Fruit fly (Drosophila melanogaster): Measurements from ENCODE around the gene Ref1.

The Ref1 gene

dm6 chr3R:7086377-7087200, 6.4 kb upstream of the Ref1 start, which contains the start of gene alphaTub84B (continued):
- TF ChIP-seq CG3847 (GFP tag; IDR thresholded peaks at IDR 0.05): peak; percentile 62
- peak; percentile 78 for TF ChIP-seq zfh1 (GFP tag; IDR thresholded peaks at IDR 0.05)
- peak; percentile 34 for TF ChIP-seq zfh2 (GFP tag; optimal IDR thresholded peaks at IDR 0.05)
- TF ChIP-seq ato (GFP tag; IDR thresholded peaks at IDR 0.05; ENCODE audit: partially characterized antibody): peak; percentile 76
- peak; percentile 48 for TF ChIP-seq Blimp-1 (GFP tag; optimal IDR thresholded peaks at IDR 0.05)
- TF ChIP-seq CG15073 (GFP tag; optimal IDR thresholded peaks at IDR 0.05): no peak
- TF ChIP-seq Bgb (GFP tag; IDR thresholded peaks at IDR 0.05; ENCODE audit: partially characterized antibody): peak; percentile 77
- peak; percentile 63 to 79 for TF ChIP-seq Pdp1 (GFP tag; optimal IDR thresholded peaks at IDR 0.05)
- peak; percentile 89 for TF ChIP-seq nom (GFP tag; optimal IDR thresholded peaks at IDR 0.05)
- TF ChIP-seq CG16779 (GFP tag; IDR thresholded peaks at IDR 0.05): peak; percentile 66
- peak; percentile 64 for TF ChIP-seq CG11398 (GFP tag; optimal IDR thresholded peaks at IDR 0.05)
- TF ChIP-seq CG3995 (GFP tag; optimal IDR thresholded peaks at IDR 0.05): no peak
- peak; percentile 47 for TF ChIP-seq stwl (tag; optimal IDR thresholded peaks at IDR 0.05)
- no peak for TF ChIP-seq CG8765 (GFP tag; IDR thresholded peaks at IDR 0.05)
- peak; percentile 56 for TF ChIP-seq BEAF-32 (GFP tag; optimal IDR thresholded peaks at IDR 0.05)
- TF ChIP-seq HmgZ (tag; optimal IDR thresholded peaks at IDR 0.05): peak; percentile 71
- TF ChIP-seq chif (GFP tag; optimal IDR thresholded peaks at IDR 0.05): peak; percentile 34 to 41
- peak; percentile 76 for TF ChIP-seq scrt (GFP tag; optimal IDR thresholded peaks at IDR 0.05)
- TF ChIP-seq CG7745 (tag; optimal IDR thresholded peaks at IDR 0.05): no peak
- TF ChIP-seq CHES-1-like (GFP tag; optimal IDR thresholded peaks at IDR 0.05): peak; percentile 75
- peak; percentile 3 for TF ChIP-seq CG9609 (GFP tag; optimal IDR thresholded peaks at IDR 0.05)
- TF ChIP-seq CG14965 (GFP tag; optimal IDR thresholded peaks at IDR 0.05; ENCODE audit: borderline replicate concordance): peak; percentile 50
- no peak for TF ChIP-seq sima (GFP tag; optimal IDR thresholded peaks at IDR 0.05)
- peak; percentile 48 for TF ChIP-seq CG11504 (tag; optimal IDR thresholded peaks at IDR 0.05)
- TF ChIP-seq CG6765 (GFP tag; optimal IDR thresholded peaks at IDR 0.05): peak; percentile 74
- TF ChIP-seq Hand (GFP tag; optimal IDR thresholded peaks at IDR 0.05): peak; percentile 39
- no peak for TF ChIP-seq Gsc (GFP tag; IDR thresholded peaks at IDR 0.05)
- no peak for TF ChIP-seq H15 (GFP tag; IDR thresholded peaks at IDR 0.05)
- TF ChIP-seq az2 (GFP tag; optimal IDR thresholded peaks at IDR 0.05): peak; percentile 24
- TF ChIP-seq cwo (GFP tag; optimal IDR thresholded peaks at IDR 0.05): peak; percentile 67
- peak; percentile 21 for TF ChIP-seq CG2202 (tag; optimal IDR thresholded peaks at IDR 0.05)
- peak; percentile 74; the same call in 1 of the 2 replicates for TF ChIP-seq bowl (GFP tag; IDR thresholded peaks at IDR 0.05)
- peak; percentile 61 for TF ChIP-seq Bdp1 (GFP tag; optimal IDR thresholded peaks at IDR 0.05)
- TF ChIP-seq CG31224 (GFP tag; IDR thresholded peaks at IDR 0.05): no peak
- no peak for TF ChIP-seq CG4730 (GFP tag; IDR thresholded peaks at IDR 0.05)
- no peak for TF ChIP-seq klu (GFP tag; IDR thresholded peaks at IDR 0.05)
- peak; percentile 51 for TF ChIP-seq CG32532 (GFP tag; IDR thresholded peaks at IDR 0.05)
- TF ChIP-seq CG4404 (GFP tag; IDR thresholded peaks at IDR 0.05): no peak
- TF ChIP-seq gsb (GFP tag; IDR thresholded peaks at IDR 0.05): peak; percentile 60
- TF ChIP-seq CG12942 (GFP tag; optimal IDR thresholded peaks at IDR 0.05): peak; percentile 55
- TF ChIP-seq HLH3B (GFP tag; IDR thresholded peaks at IDR 0.05): peak; percentile 47; the same call in 1 of the 2 replicates
- TF ChIP-seq CG15011 (GFP tag; optimal IDR thresholded peaks at IDR 0.05): peak; percentile 18
- TF ChIP-seq CG7357 (GFP tag; IDR thresholded peaks at IDR 0.05): no peak
- peak; percentile 35 for TF ChIP-seq slou (GFP tag; optimal IDR thresholded peaks at IDR 0.05)
- no peak; the same call in 2 of the 3 replicates for TF ChIP-seq CG11560 (tag; IDR thresholded peaks at IDR 0.05)
- no peak; the same call in 1 of the 2 replicates for TF ChIP-seq CG17612 (GFP tag; IDR thresholded peaks at IDR 0.05)
- TF ChIP-seq crc (GFP tag; optimal IDR thresholded peaks at IDR 0.05): peak; percentile 19
- TF ChIP-seq Deaf1 (tag; optimal IDR thresholded peaks at IDR 0.05): peak; percentile 32
- no peak; the same call in 2 of the 3 replicates for TF ChIP-seq B-H1 (GFP tag; IDR thresholded peaks at IDR 0.05)

Data from whole organism, embryonic.